Fruit fly (Drosophila melanogaster): ENCODE results near the gene CG8188.

CG8188 gene

DNA sequence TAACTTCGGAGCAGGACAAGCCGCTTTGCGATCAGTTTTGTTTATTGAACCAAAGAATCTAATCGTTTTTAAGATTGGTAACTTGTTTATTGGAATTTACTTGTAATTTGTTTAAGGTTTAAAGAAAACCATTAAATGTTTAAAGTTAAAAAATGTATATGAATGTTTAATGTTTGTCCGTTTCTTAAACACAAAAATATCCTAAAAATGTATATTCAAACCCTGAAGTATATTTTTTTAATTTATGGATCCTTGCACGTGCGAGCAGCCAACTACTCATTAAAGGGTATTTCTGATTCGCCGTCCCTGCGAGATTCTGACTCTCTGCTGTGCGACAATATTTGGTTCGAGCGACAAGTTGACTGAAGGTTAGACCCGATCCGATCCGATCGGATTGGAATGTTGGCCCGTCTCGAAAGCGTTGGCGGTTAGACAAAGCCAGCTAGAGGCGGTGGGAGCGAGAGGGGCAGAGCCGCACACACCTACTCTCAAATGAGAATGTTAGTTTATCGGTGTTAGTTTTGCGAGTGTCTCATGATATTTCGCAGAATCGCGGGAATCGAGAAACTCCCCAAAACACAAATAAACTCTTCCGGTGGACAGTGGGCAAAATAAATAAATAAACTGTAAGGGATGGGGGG is 3.8 kb downstream of the CG8188 start (continued):
- peak; percentile 82 for TF ChIP-seq CG12299 (tag; optimal IDR thresholded peaks at IDR 0.05)
- TF ChIP-seq CG33557 (GFP tag; optimal IDR thresholded peaks at IDR 0.05): peak; percentile 77
- peak; percentile 71 for TF ChIP-seq CG12942 (GFP tag; optimal IDR thresholded peaks at IDR 0.05)
- peak; percentile 86 for TF ChIP-seq CG10543 (GFP tag; optimal IDR thresholded peaks at IDR 0.05)
- peak; percentile 63 for TF ChIP-seq ssp (GFP tag; IDR thresholded peaks at IDR 0.05)
- TF ChIP-seq crc (GFP tag; optimal IDR thresholded peaks at IDR 0.05): peak; percentile 73
- TF ChIP-seq pita (GFP tag; optimal IDR thresholded peaks at IDR 0.05): no peak
- TF ChIP-seq CG32772 (GFP tag; IDR thresholded peaks at IDR 0.05): peak; percentile 66
- TF ChIP-seq ewg (GFP tag; optimal IDR thresholded peaks at IDR 0.05): peak; percentile 69
- peak; percentile 78 for TF ChIP-seq Six4 (GFP tag; optimal IDR thresholded peaks at IDR 0.05)
- peak; percentile 78 for TF ChIP-seq ATbp (GFP tag; optimal IDR thresholded peaks at IDR 0.05)
- TF ChIP-seq hkb (optimal IDR thresholded peaks at IDR 0.05): no peak
- TF ChIP-seq hkb (GFP tag; IDR thresholded peaks at IDR 0.05): peak; percentile 85
- peak; percentile 75 for TF ChIP-seq Hand (GFP tag; optimal IDR thresholded peaks at IDR 0.05)
- peak; percentile 83 to 90 for TF ChIP-seq dpn (GFP tag; optimal IDR thresholded peaks at IDR 0.05)
- peak; percentile 80 for TF ChIP-seq CG6689 (GFP tag; IDR thresholded peaks at IDR 0.05)
- 0 out of 2 replicates have a peak, but pooled peaks have one; percentile 25 for TF ChIP-seq Rx (GFP tag; IDR thresholded peaks at IDR 0.05)
- peak; percentile 87 for TF ChIP-seq CG13624 (GFP tag; optimal IDR thresholded peaks at IDR 0.05)
- peak; percentile 43; the same call in 1 of the 2 replicates for TF ChIP-seq ap (GFP tag; IDR thresholded peaks at IDR 0.05)
- TF ChIP-seq sisA (GFP tag; IDR thresholded peaks at IDR 0.05): peak; percentile 73
- TF ChIP-seq unpg (GFP tag; optimal IDR thresholded peaks at IDR 0.05): peak; percentile 81
- peak; percentile 90 for TF ChIP-seq CG34376 (GFP tag; optimal IDR thresholded peaks at IDR 0.05)
- TF ChIP-seq CG15479 (GFP tag; optimal IDR thresholded peaks at IDR 0.05): no peak
- no peak for TF ChIP-seq hth (optimal IDR thresholded peaks at IDR 0.05)
- TF ChIP-seq Dll (GFP tag; IDR thresholded peaks at IDR 0.05; ENCODE audit: partially characterized antibody): no peak
- peak; percentile 81 for TF ChIP-seq CG6813 (GFP tag; optimal IDR thresholded peaks at IDR 0.05)
- TF ChIP-seq CG17829 (tag; optimal IDR thresholded peaks at IDR 0.05): peak; percentile 86
- TF ChIP-seq tgo (GFP tag; IDR thresholded peaks at IDR 0.05): peak; percentile 75
- peak; percentile 67; the same call in 1 of the 2 replicates for TF ChIP-seq ranshi (GFP tag; IDR thresholded peaks at IDR 0.05)
- TF ChIP-seq tll (GFP tag; optimal IDR thresholded peaks at IDR 0.05): no peak
- no peak for TF ChIP-seq CG2199 (GFP tag; IDR thresholded peaks at IDR 0.05)
- TF ChIP-seq Max (GFP tag; optimal IDR thresholded peaks at IDR 0.05): peak; percentile 87
- no peak for TF ChIP-seq vnd (GFP tag; IDR thresholded peaks at IDR 0.05; ENCODE audit: partially characterized antibody)
- peak; percentile 72 for TF ChIP-seq NC2β (GFP tag; optimal IDR thresholded peaks at IDR 0.05)
- TF ChIP-seq Bgb (GFP tag; IDR thresholded peaks at IDR 0.05; ENCODE audit: partially characterized antibody): no peak
- no peak for TF ChIP-seq ro (GFP tag; IDR thresholded peaks at IDR 0.05)
- TF ChIP-seq CG33213 (GFP tag; optimal IDR thresholded peaks at IDR 0.05): peak; percentile 81
- no peak for TF ChIP-seq fd64A (GFP tag; optimal IDR thresholded peaks at IDR 0.05)
- no peak for TF ChIP-seq HLH4C (GFP tag; IDR thresholded peaks at IDR 0.05; ENCODE audit: partially characterized antibody)
- TF ChIP-seq kni (GFP tag; optimal IDR thresholded peaks at IDR 0.05): peak; percentile 75
- TF ChIP-seq fd102C (GFP tag; optimal IDR thresholded peaks at IDR 0.05): no peak
- no peak for TF ChIP-seq CG34224 (GFP tag; IDR thresholded peaks at IDR 0.05; ENCODE audit: partially characterized antibody)
- peak; percentile 22; the same call in 1 of the 3 replicates for TF ChIP-seq B-H1 (GFP tag; IDR thresholded peaks at IDR 0.05)
- 0 out of 3 replicates have a peak, but pooled peaks have one; percentile 57 for TF ChIP-seq CG34422 (GFP tag; IDR thresholded peaks at IDR 0.05)
- peak; percentile 62; the same call in 1 of the 2 replicates for TF ChIP-seq danr (GFP tag; IDR thresholded peaks at IDR 0.05)
- peak; percentile 58 for TF ChIP-seq CG11247 (GFP tag; IDR thresholded peaks at IDR 0.05)
- TF ChIP-seq Camta (GFP tag; optimal IDR thresholded peaks at IDR 0.05): peak; percentile 85
- TF ChIP-seq ci (GFP tag; IDR thresholded peaks at IDR 0.05): 0 out of 3 replicates have a peak, but pooled peaks have one; percentile 44
- TF ChIP-seq salm (tag; optimal IDR thresholded peaks at IDR 0.05): peak; percentile 71
